Worm (Caenorhabditis elegans): ENCODE results near the gene F13H10.9.

The F13H10.9 gene

ce11 chrIV:10971636-10972199 lies 30.0 kb upstream of the F13H10.9 start:
- TF ChIP-seq Y22D7AL.16 (tag; optimal IDR thresholded peaks at IDR 0.05) (no peak), nhr-232 (tag; optimal IDR thresholded peaks at IDR 0.05) (no peak), sox-2 (GFP tag; IDR thresholded peaks at IDR 0.05) (no peak), sox-4 (tag; optimal IDR thresholded peaks at IDR 0.05) (no peak), gmeb-2 (tag; optimal IDR thresholded peaks at IDR 0.05) (no peak), ahr-1 (tag; optimal IDR thresholded peaks at IDR 0.05) (no peak), fkh-6 (tag; optimal IDR thresholded peaks at IDR 0.05) (no peak), hlh-6 (tag; optimal IDR thresholded peaks at IDR 0.05) (no peak), pha-2 (tag; optimal IDR thresholded peaks at IDR 0.05) (no peak), ceh-18 (tag; optimal IDR thresholded peaks at IDR 0.05) (no peak)

- TF ChIP-seq ceh-9 (tag; optimal IDR thresholded peaks at IDR 0.05) = no peak
- TF ChIP-seq ztf-16 (tag; optimal IDR thresholded peaks at IDR 0.05) = no peak
- no peak for TF ChIP-seq ceh-48 (tag; optimal IDR thresholded peaks at IDR 0.05)
- TF ChIP-seq elt-2 (tag; optimal IDR thresholded peaks at IDR 0.05) = peak; percentile 72
- TF ChIP-seq pax-1 (tag; optimal IDR thresholded peaks at IDR 0.05) = no peak
- no peak for TF ChIP-seq lim-6 (tag; optimal IDR thresholded peaks at IDR 0.05)
- TF ChIP-seq F13H6.1 (tag; optimal IDR thresholded peaks at IDR 0.05) = no peak
Observed at ce11 chrIV:10975968-10976367, 25.7 kb upstream of the F13H10.9 start.

- TF ChIP-seq ceh-48 (tag; optimal IDR thresholded peaks at IDR 0.05) (no peak), ceh-31 (tag; optimal IDR thresholded peaks at IDR 0.05) (no peak), C38D4.7 (GFP tag; optimal IDR thresholded peaks at IDR 0.05) (no peak), pros-1 (tag; optimal IDR thresholded peaks at IDR 0.05) (no peak), pqm-1 (tag; optimal IDR thresholded peaks at IDR 0.05) (no peak), tbx-7 (tag; optimal IDR thresholded peaks at IDR 0.05) (no peak), sox-2 (GFP tag; IDR thresholded peaks at IDR 0.05) (no peak), unc-42 (tag; optimal IDR thresholded peaks at IDR 0.05) (no peak), unc-3 (GFP tag; conservative IDR thresholded peaks at IDR 0.05) (no peak), unc-3 (tag; optimal IDR thresholded peaks at IDR 0.05) (no peak), K02D7.2 (tag; optimal IDR thresholded peaks at IDR 0.05) (no peak), lin-11 (tag; optimal IDR thresholded peaks at IDR 0.05) (no peak), nfya-1 (tag; optimal IDR thresholded peaks at IDR 0.05) (no peak), fax-1 (tag; optimal IDR thresholded peaks at IDR 0.05) (no peak), elt-2 (tag; optimal IDR thresholded peaks at IDR 0.05) (no peak), pag-3 (tag; optimal IDR thresholded peaks at IDR 0.05; ENCODE audit: borderline replicate concordance) (no peak), hlh-15 (tag; optimal IDR thresholded peaks at IDR 0.05) (no peak)
Observed at ce11 chrIV:10978641-10979040, 23.1 kb upstream of the F13H10.9 start.

ce11 chrIV:10979689-10980088 lies 22.0 kb upstream of the F13H10.9 start:
- no peak for TF ChIP-seq ceh-48 (tag; optimal IDR thresholded peaks at IDR 0.05)
- no peak for TF ChIP-seq ceh-6 (GFP tag; optimal IDR thresholded peaks at IDR 0.05)
- TF ChIP-seq npax-4 (tag; optimal IDR thresholded peaks at IDR 0.05) = no peak
- peak; percentile 49 for TF ChIP-seq ceh-18 (tag; optimal IDR thresholded peaks at IDR 0.05)
- no peak for TF ChIP-seq pros-1 (tag; optimal IDR thresholded peaks at IDR 0.05)
- TF ChIP-seq ceh-45 (GFP tag; IDR thresholded peaks at IDR 0.05) = no peak
- TF ChIP-seq ceh-14 (tag; optimal IDR thresholded peaks at IDR 0.05) = no peak
- no peak for TF ChIP-seq ztf-16 (tag; optimal IDR thresholded peaks at IDR 0.05)

- no peak for TF ChIP-seq ceh-45 (GFP tag; IDR thresholded peaks at IDR 0.05)
- no peak for TF ChIP-seq K02D7.2 (tag; optimal IDR thresholded peaks at IDR 0.05)
Observed at ce11 chrIV:10980628-10981027, 21.1 kb upstream of the F13H10.9 start.
